Worm (Caenorhabditis elegans): ENCODE measurements around the gene acl-1.

DNA sequence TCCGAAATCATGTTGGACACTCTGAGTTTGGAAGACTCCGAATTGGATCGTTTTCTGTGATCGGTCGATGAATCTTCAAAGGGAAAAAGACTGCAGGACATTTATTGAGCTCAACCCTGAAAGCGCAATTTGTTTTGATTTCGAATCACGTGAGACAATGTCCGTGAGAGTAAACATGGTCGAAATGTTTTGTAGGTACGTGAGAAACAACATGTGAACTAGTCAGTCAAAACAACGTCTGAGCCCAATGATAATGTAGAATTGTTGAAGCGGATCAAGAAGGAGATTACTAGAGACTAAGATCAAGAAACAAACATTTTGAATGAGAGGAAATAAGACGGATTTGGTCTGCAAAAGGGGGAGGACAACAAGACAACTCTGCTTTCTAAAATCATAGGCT lies 45.6 kb upstream of the acl-1 start, which contains the start of gene Y7A5A.7:
- TF ChIP-seq fkh-6 (tag; optimal IDR thresholded peaks at IDR 0.05) (no peak), pha-4 (tag; optimal IDR thresholded peaks at IDR 0.05) (no peak), nfya-1 (tag; optimal IDR thresholded peaks at IDR 0.05) (no peak), ceh-48 (tag; optimal IDR thresholded peaks at IDR 0.05) (no peak), odd-2 (tag; optimal IDR thresholded peaks at IDR 0.05) (no peak), ceh-34 (tag; optimal IDR thresholded peaks at IDR 0.05) (no peak), ceh-9 (tag; optimal IDR thresholded peaks at IDR 0.05) (no peak), dmd-4 (tag; optimal IDR thresholded peaks at IDR 0.05; ENCODE audit: borderline replicate concordance) (no peak), T23F11.4 (GFP tag; optimal IDR thresholded peaks at IDR 0.05) (no peak), elt-2 (tag; optimal IDR thresholded peaks at IDR 0.05) (no peak)

Measured in whole organism, late embryonic.